Worm (Caenorhabditis elegans) whole organism, young adult: Measurements from ENCODE around the gene malt-1.
"Not testable (repeated sequence)": the region's sequence is repeated elsewhere in the genome, so short reads cannot be mapped to it uniquely, and the experiment has no call there.

Experiments
- B0019.2 ChIP-seq: fragments of 200-800 bp; sonication (Bioruptor generic); conservative IDR thresholded peaks from 2 replicates; pipeline ENCODE4 v1.3.6; 2022; ENCODE audit warnings: missing genetic modification reagents, missing genetic modification characterization, missing compliant biosample characterization
- F22D6.2 ChIP-seq: sonication (generic microtip); optimal IDR thresholded peaks from 2 replicates; lab custom pipeline; 2016; ENCODE audit warnings: mild to moderate bottlenecking, missing genetic modification characterization, missing compliant biosample characterization
- F33H1.4 ChIP-seq: fragments of 200-800 bp; sonication (Bioruptor generic); IDR thresholded peaks from 2 replicates; pipeline ENCODE4 v1.3.6; 2022; ENCODE audit warnings: missing genetic modification reagents, missing genetic modification characterization, missing compliant biosample characterization
- K12H6.12 ChIP-seq: fragments of 200-800 bp; sonication (Bioruptor generic); optimal IDR thresholded peaks from 2 replicates; lab custom pipeline; 2018; ENCODE audit warnings: mild to moderate bottlenecking, missing genetic modification characterization, missing compliant biosample characterization
- T07F8.4 ChIP-seq: sonication (generic microtip); optimal IDR thresholded peaks from 2 replicates; lab custom pipeline; 2016; ENCODE audit warnings: mild to moderate bottlenecking, missing genetic modification characterization, moderate library complexity, missing compliant biosample characterization
- Y95B8A.8 ChIP-seq: fragments of 200-800 bp; sonication (Bioruptor generic); IDR thresholded peaks from 2 replicates; pipeline ENCODE4 v1.3.6; 2022; ENCODE audit warnings: missing genetic modification reagents, missing genetic modification characterization, missing compliant biosample characterization
- ama-1 ChIP-seq, 3 experiments: fragments of 150-350 bp in 1 of 3; sonication (generic microtip) in 2 of 3; optimal IDR thresholded peaks; 2 replicates each; lab custom pipeline; 2014 to 2018; ENCODE audit warnings: missing biosample characterization in 2 of 3, missing genetic modification characterization in 2 of 3, missing genetic modification reagents in 2 of 3
- ccch-3 ChIP-seq: fragments of 200-800 bp; sonication (Bioruptor generic); optimal IDR thresholded peaks from 2 replicates; lab custom pipeline; 2018; ENCODE audit warnings: mild to moderate bottlenecking, missing genetic modification characterization, missing compliant biosample characterization
- cebp-1 ChIP-seq, 2 experiments: fragments of 200-800 bp in 1 of 2; sonication (Bioruptor generic) in 1 of 2; sonication (generic microtip) in 1 of 2; IDR thresholded peaks in 1 of 2; optimal IDR thresholded peaks in 1 of 2; 2 replicates each; pipeline versions ENCODE4 v1.3.6 to Lab custom; 2017 to 2022; ENCODE audit warnings: missing compliant biosample characterization in 2 of 2, missing genetic modification characterization in 2 of 2, mild to moderate bottlenecking in 1 of 2, missing genetic modification reagents in 1 of 2, moderate library complexity in 1 of 2
- ceh-79 ChIP-seq: sonication (generic microtip); optimal IDR thresholded peaks from 2 replicates; lab custom pipeline; 2017; ENCODE audit warnings: mild to moderate bottlenecking, missing genetic modification characterization, missing compliant biosample characterization
- die-1 ChIP-seq: sonication (generic microtip); optimal IDR thresholded peaks from 2 replicates; lab custom pipeline; 2016; ENCODE audit warnings: missing genotype, mild to moderate bottlenecking, missing genetic modification characterization, missing compliant biosample characterization
- dpff-1 ChIP-seq: sonication (generic microtip); optimal IDR thresholded peaks from 2 replicates; lab custom pipeline; 2017; ENCODE audit warnings: mild to moderate bottlenecking, missing genetic modification characterization, missing compliant biosample characterization
- dpl-1 ChIP-seq: fragments of 150-350 bp; optimal IDR thresholded peaks from 2 replicates; lab custom pipeline; 2014; ENCODE audit warnings: missing biosample characterization, missing genetic modification reagents, missing genetic modification characterization
- ets-4 ChIP-seq: fragments of 200-800 bp; sonication (Bioruptor generic); optimal IDR thresholded peaks from 2 replicates; lab custom pipeline; 2018; ENCODE audit warnings: mild to moderate bottlenecking, missing genetic modification characterization, missing compliant biosample characterization
- him-1 ChIP-seq: sonication (generic microtip); optimal IDR thresholded peaks from 2 replicates; lab custom pipeline; 2016; ENCODE audit warnings: missing genotype, missing genetic modification reagents, missing genetic modification characterization, missing compliant biosample characterization
- hmg-1.2 ChIP-seq: fragments of 200-800 bp; sonication (Bioruptor generic); IDR thresholded peaks from 2 replicates; pipeline ENCODE4 v1.3.6; 2022; ENCODE audit warnings: missing genetic modification reagents, missing genetic modification characterization, missing compliant biosample characterization
- hmg-20 ChIP-seq: fragments of 200-800 bp; sonication (Bioruptor generic); IDR thresholded peaks from 2 replicates; pipeline ENCODE4 v1.3.6; 2022; ENCODE audit warnings: missing genetic modification reagents, missing genetic modification characterization, missing compliant biosample characterization
- lin-26 ChIP-seq: fragments of 200-800 bp; sonication (Bioruptor generic); IDR thresholded peaks from 2 replicates; pipeline ENCODE4 v1.3.6; 2022; ENCODE audit warnings: missing genetic modification reagents, missing genetic modification characterization, missing compliant biosample characterization
- lin-35 ChIP-seq, 3 experiments: fragments of 150-350 bp in 2 of 3; sonication (generic microtip) in 1 of 3; optimal IDR thresholded peaks; 2 replicates each; lab custom pipeline; 2014 to 2018; ENCODE audit warnings: missing biosample characterization in 3 of 3, missing genetic modification characterization in 3 of 3, missing genetic modification reagents in 3 of 3
- madf-3 ChIP-seq: fragments of 200-800 bp; sonication (Bioruptor generic); IDR thresholded peaks from 2 replicates; pipeline ENCODE4 v1.3.6; 2022; ENCODE audit warnings: missing genetic modification reagents, missing genetic modification characterization, missing compliant biosample characterization
- madf-8 ChIP-seq: fragments of 200-800 bp; sonication (Bioruptor generic); conservative IDR thresholded peaks from 2 replicates; pipeline ENCODE4 v1.3.6; 2022; ENCODE audit warnings: missing genetic modification reagents, missing genetic modification characterization, missing compliant biosample characterization
- nfya-2 ChIP-seq: fragments of 200-800 bp; sonication (Bioruptor generic); IDR thresholded peaks from 2 replicates; pipeline ENCODE4 v1.3.6; 2022; ENCODE audit warnings: missing genetic modification reagents, missing genetic modification characterization, missing compliant biosample characterization
- nhr-90 ChIP-seq: sonication (generic microtip); optimal IDR thresholded peaks from 2 replicates; lab custom pipeline; 2016; ENCODE audit warnings: missing genotype, mild to moderate bottlenecking, missing genetic modification characterization, missing compliant biosample characterization
- pbrm-1 ChIP-seq: fragments of 200-800 bp; sonication (Bioruptor generic); IDR thresholded peaks from 2 replicates; pipeline ENCODE4 v1.3.6; 2022; ENCODE audit warnings: missing genetic modification reagents, missing genetic modification characterization, missing compliant biosample characterization
- rec-8 ChIP-seq, 2 experiments: sonication (generic microtip); optimal IDR thresholded peaks; 2 replicates each; lab custom pipeline; 2016; ENCODE audit warnings: mild to moderate bottlenecking in 2 of 2, missing genetic modification characterization in 2 of 2, missing genetic modification reagents in 2 of 2, missing genotype in 2 of 2, missing biosample characterization in 1 of 2, missing compliant biosample characterization in 1 of 2, moderate library complexity in 1 of 2
- snpc-1.1 ChIP-seq: sonication (generic microtip); optimal IDR thresholded peaks from 2 replicates; lab custom pipeline; 2017; ENCODE audit warnings: missing genetic modification characterization, mild to moderate bottlenecking, missing compliant biosample characterization, antibody characterized with exemption, moderate library complexity, missing genotype, missing genetic modification reagents; ENCODE audit not compliant: insufficient read depth
- tbx-9 ChIP-seq: sonication (generic microtip); optimal IDR thresholded peaks from 2 replicates; lab custom pipeline; 2016; ENCODE audit warnings: borderline replicate concordance, missing genetic modification characterization, inconsistent platforms, missing compliant biosample characterization
- tlf-1 ChIP-seq: fragments of 200-800 bp; sonication (Bioruptor generic); optimal IDR thresholded peaks from 2 replicates; lab custom pipeline; 2018; ENCODE audit warnings: mild to moderate bottlenecking, missing genetic modification characterization, missing compliant biosample characterization
- unc-130 ChIP-seq: sonication (generic microtip); optimal IDR thresholded peaks from 2 replicates; lab custom pipeline; 2016; ENCODE audit warnings: missing genetic modification reagents, missing genetic modification characterization, missing compliant biosample characterization
- zfh-2 ChIP-seq: fragments of 200-800 bp; sonication (Bioruptor generic); conservative IDR thresholded peaks from 2 replicates; pipeline ENCODE4 v1.3.6; 2022; ENCODE audit warnings: missing genetic modification reagents, missing genetic modification characterization, missing compliant biosample characterization
- zim-3 ChIP-seq: sonication (generic microtip); optimal IDR thresholded peaks from 2 replicates; lab custom pipeline; 2017; ENCODE audit warnings: mild to moderate bottlenecking, missing genetic modification characterization, moderate library complexity, missing compliant biosample characterization

Gene malt-1

DNA sequence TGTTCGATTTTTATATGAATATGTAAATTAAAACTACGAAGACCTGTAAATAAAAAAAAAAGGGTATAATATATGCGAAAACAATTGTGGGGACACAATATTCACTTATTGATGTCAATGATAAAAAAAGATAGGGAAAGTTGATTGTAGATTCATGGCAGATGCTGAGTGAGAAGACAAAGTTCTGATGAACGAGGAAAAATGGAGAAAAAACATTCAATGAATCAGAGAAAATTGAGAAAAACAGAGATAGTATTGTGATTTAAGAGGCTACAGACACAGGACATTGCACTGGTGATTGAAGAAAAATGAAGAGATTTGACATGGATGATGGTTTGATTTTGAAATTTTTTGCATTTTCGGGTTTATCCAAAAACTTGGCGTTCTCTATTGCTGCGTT lies 42.4 kb downstream of the malt-1 start:
- TF ChIP-seq him-1 (tag; lab: Kevin White, UChicago) (no peak), hmg-1.2 (peak; percentile 42; the same call in 1 of the 2 replicates)

DNA sequence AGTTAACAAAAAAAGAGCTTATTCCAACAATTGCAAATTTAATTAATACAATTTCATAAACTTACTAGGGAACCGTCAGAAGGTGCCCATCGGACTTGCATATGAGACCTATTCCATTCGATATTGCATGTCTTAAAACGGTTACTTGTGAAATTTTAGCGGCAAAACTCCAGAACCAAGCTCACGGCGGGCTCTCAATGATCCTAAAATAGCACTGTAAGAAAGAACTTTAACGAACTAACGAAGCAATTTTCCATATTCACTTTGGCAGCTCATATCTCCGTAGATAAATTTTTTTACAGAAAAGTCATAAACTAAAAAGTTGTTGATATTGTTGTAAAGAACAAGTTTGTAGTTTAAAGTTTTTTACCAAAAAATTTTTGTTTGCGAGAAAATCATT lies 43.4 kb downstream of the malt-1 start, which contains the start of gene B0252.3:
B0252.3 (minus strand) TSS at position 101 of the 400 bp plus-strand sequence.
- TF ChIP-seq zfh-2 (GFP tag; lab: Robert Waterston, UW); madf-3; ccch-3 (GFP tag; lab: Kevin White, UChicago): not testable (repeated sequence)

DNA sequence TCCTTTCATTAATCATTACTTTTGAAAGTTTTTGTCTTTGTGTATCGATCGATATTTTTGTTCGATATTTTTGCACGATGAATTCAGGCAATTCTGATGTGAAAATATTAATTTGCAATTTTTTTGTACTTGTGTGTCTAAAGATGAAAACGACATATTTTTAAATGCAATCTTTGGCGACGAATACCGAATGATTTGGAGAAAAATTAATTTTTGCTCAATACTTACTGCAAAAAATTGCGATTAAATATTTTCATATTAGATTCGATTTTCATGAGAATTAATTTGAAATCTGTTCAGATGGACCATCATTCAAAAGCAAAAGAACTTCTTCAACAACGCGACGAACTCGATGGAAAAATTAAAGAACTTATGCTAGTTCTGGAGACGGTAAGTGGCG lies 49.3 kb downstream of the malt-1 start, which contains the start of gene psmd-9:
psmd-9 (plus strand) TSS at position 301 of the 400 bp plus-strand sequence.
- TF ChIP-seq F22D6.2 (tag; lab: Kevin White, UChicago): no peak
- TF ChIP-seq ceh-79 (tag; lab: Kevin White, UChicago): no peak
- TF ChIP-seq tlf-1 (GFP tag; lab: Kevin White, UChicago): no peak
- TF ChIP-seq madf-3: no peak
- no peak for TF ChIP-seq nhr-90 (tag; lab: Kevin White, UChicago)
- TF ChIP-seq tbx-9 (tag; lab: Kevin White, UChicago): no peak
- no peak for TF ChIP-seq hmg-1.2
- TF ChIP-seq ets-4 (GFP tag; lab: Kevin White, UChicago): no peak
- TF ChIP-seq Y95B8A.8 (GFP tag; lab: Robert Waterston, UW): no peak
- TF ChIP-seq madf-8: no peak
- no peak for TF ChIP-seq lin-35 (GFP tag; optimal IDR thresholded peaks at IDR 0.05; lab: Kevin White, UChicago)
- no peak for TF ChIP-seq ama-1 (optimal IDR thresholded peaks at IDR 0.05; lab: Kevin White, UChicago)
- no peak for TF ChIP-seq ama-1 (GFP tag; optimal IDR thresholded peaks at IDR 0.05; lab: Kevin White, UChicago)
- no peak for TF ChIP-seq T07F8.4
- TF ChIP-seq dpff-1 (tag; lab: Kevin White, UChicago): no peak
- no peak for TF ChIP-seq hmg-20 (GFP tag; lab: Robert Waterston, UW)
- no peak for TF ChIP-seq unc-130
- no peak for TF ChIP-seq zim-3 (tag; lab: Kevin White, UChicago)
- TF ChIP-seq B0019.2 (GFP tag; lab: Robert Waterston, UW): no peak

- TF ChIP-seq madf-8 (no peak), dpl-1 (GFP tag; lab: Kevin White, UChicago) (no peak), rec-8 (tag; optimal IDR thresholded peaks at IDR 0.05; lab: Kevin White, UChicago) (no peak), B0019.2 (GFP tag; lab: Robert Waterston, UW) (no peak), nfya-2 (GFP tag; lab: Robert Waterston, UW) (no peak), die-1 (tag; lab: Kevin White, UChicago) (no peak), K12H6.12 (tag; lab: Kevin White, UChicago) (no peak), lin-26 (GFP tag; lab: Robert Waterston, UW) (no peak), pbrm-1 (no peak), snpc-1.1 (tag; lab: Kevin White, UChicago) (no peak), cebp-1 (GFP tag; IDR thresholded peaks at IDR 0.05; lab: Robert Waterston, UW) (no peak), cebp-1 (tag; optimal IDR thresholded peaks at IDR 0.05; lab: Kevin White, UChicago) (no peak), F33H1.4 (no peak)
- TF ChIP-seq, all 124 proteins: peak for 0
Observed at ce11 chrII:6900708-6901107, 50.4 kb downstream of the malt-1 start.
